Worm (Caenorhabditis elegans) whole organism, mixed stage, embryonic: Measurements from ENCODE around the gene dlc-5.

Source experiments
- M03D4.4 ChIP-seq: sonication (generic microtip); optimal IDR thresholded peaks from 2 replicates; lab custom pipeline; 2017; ENCODE audit warnings: mild to moderate bottlenecking, missing genetic modification characterization, missing compliant biosample characterization
- bed-3 ChIP-seq: fragments of 200-800 bp; sonication (Bioruptor generic); optimal IDR thresholded peaks from 3 replicates; lab custom pipeline; 2018; ENCODE audit warnings: mild to moderate bottlenecking, missing genetic modification characterization, moderate library complexity, missing compliant biosample characterization
- ceh-39 ChIP-seq: fragments of 150-350 bp; optimal IDR thresholded peaks from 2 replicates; lab custom pipeline; 2014; ENCODE audit warnings: missing biosample characterization, missing genetic modification characterization
- ceh-83 ChIP-seq: fragments of 200-800 bp; sonication (Bioruptor generic); optimal IDR thresholded peaks from 2 replicates; lab custom pipeline; 2018; ENCODE audit warnings: mild to moderate bottlenecking, missing genetic modification characterization, missing compliant biosample characterization
- ces-1 ChIP-seq: fragments of 150-350 bp; optimal IDR thresholded peaks from 2 replicates; lab custom pipeline; 2014; ENCODE audit warnings: missing biosample characterization, missing genetic modification reagents, missing genetic modification characterization
- elt-1 ChIP-seq: sonication (generic microtip); optimal IDR thresholded peaks from 2 replicates; lab custom pipeline; 2017; ENCODE audit warnings: missing genetic modification characterization, mild to moderate bottlenecking, missing compliant biosample characterization, antibody characterized with exemption, moderate library complexity, borderline replicate concordance; ENCODE audit not compliant: insufficient read depth
- flh-1 ChIP-seq: fragments of 200-800 bp; sonication (Bioruptor generic); optimal IDR thresholded peaks from 2 replicates; lab custom pipeline; 2018; ENCODE audit warnings: mild to moderate bottlenecking, missing genetic modification characterization, moderate library complexity, missing compliant biosample characterization
- ham-2 ChIP-seq: fragments of 200-800 bp; sonication (Bioruptor generic); optimal IDR thresholded peaks from 2 replicates; lab custom pipeline; 2018; ENCODE audit warnings: mild to moderate bottlenecking, missing genetic modification characterization, missing compliant biosample characterization
- lin-13 ChIP-seq: fragments of 150-350 bp; optimal IDR thresholded peaks from 2 replicates; lab custom pipeline; 2014; ENCODE audit warnings: missing biosample characterization, missing genetic modification characterization
- lin-32 ChIP-seq: fragments of 200-800 bp; sonication (Bioruptor generic); optimal IDR thresholded peaks from 2 replicates; lab custom pipeline; 2018; ENCODE audit warnings: mild to moderate bottlenecking, missing genetic modification characterization, missing compliant biosample characterization
- lsy-2 ChIP-seq: fragments of 150-350 bp; optimal IDR thresholded peaks from 2 replicates; lab custom pipeline; 2014; ENCODE audit warnings: missing biosample characterization, missing genetic modification characterization
- mab-5 ChIP-seq: fragments of 150-350 bp; optimal IDR thresholded peaks from 2 replicates; lab custom pipeline; 2014; ENCODE audit warnings: missing biosample characterization, missing genetic modification characterization
- mep-1 ChIP-seq: fragments of 150-350 bp; optimal IDR thresholded peaks from 2 replicates; lab custom pipeline; 2017; ENCODE audit warnings: missing biosample characterization, missing genetic modification reagents, missing genetic modification characterization, inconsistent platforms
- mls-2 ChIP-seq: sonication (generic microtip); optimal IDR thresholded peaks from 2 replicates; lab custom pipeline; 2016; ENCODE audit warnings: mild to moderate bottlenecking, missing genetic modification characterization, moderate library complexity, missing compliant biosample characterization
- nhr-12 ChIP-seq: fragments of 150-350 bp; optimal IDR thresholded peaks from 2 replicates; lab custom pipeline; 2014; ENCODE audit warnings: missing biosample characterization, missing genetic modification characterization
- nhr-2 ChIP-seq: fragments of 150-350 bp; optimal IDR thresholded peaks from 2 replicates; lab custom pipeline; 2014; ENCODE audit warnings: missing biosample characterization, missing genetic modification characterization
- nhr-237 ChIP-seq: fragments of 150-350 bp; optimal IDR thresholded peaks from 2 replicates; lab custom pipeline; 2014; ENCODE audit warnings: missing biosample characterization, missing genetic modification characterization
- nhr-28 ChIP-seq: fragments of 150-350 bp; optimal IDR thresholded peaks from 2 replicates; lab custom pipeline; 2014; ENCODE audit warnings: missing biosample characterization, missing genetic modification characterization
- nhr-76 ChIP-seq: sonication (generic microtip); optimal IDR thresholded peaks from 2 replicates; lab custom pipeline; 2017; ENCODE audit warnings: missing biosample characterization, missing genetic modification characterization
- sem-2 ChIP-seq: fragments of 200-800 bp; sonication (Bioruptor generic); optimal IDR thresholded peaks from 2 replicates; lab custom pipeline; 2018; ENCODE audit warnings: mild to moderate bottlenecking, missing genetic modification characterization, missing compliant biosample characterization
- snpc-4 ChIP-seq: fragments of 150-350 bp; optimal IDR thresholded peaks from 2 replicates; lab custom pipeline; 2014; ENCODE audit warnings: missing biosample characterization, missing genetic modification characterization
- tbx-8 ChIP-seq: fragments of 200-800 bp; sonication (Bioruptor generic); optimal IDR thresholded peaks from 2 replicates; lab custom pipeline; 2018; ENCODE audit warnings: mild to moderate bottlenecking, missing genetic modification characterization, moderate library complexity, missing compliant biosample characterization
- unc-39 ChIP-seq: fragments of 150-350 bp; optimal IDR thresholded peaks from 2 replicates; lab custom pipeline; 2014; ENCODE audit warnings: missing biosample characterization, missing genetic modification characterization
- unc-62 ChIP-seq: fragments of 150-350 bp; optimal IDR thresholded peaks from 2 replicates; lab custom pipeline; 2014; ENCODE audit warnings: missing biosample characterization, missing genetic modification reagents, missing genetic modification characterization
- ztf-11 ChIP-seq: fragments of 150-350 bp; optimal IDR thresholded peaks from 2 replicates; lab custom pipeline; 2014; ENCODE audit warnings: missing biosample characterization, missing genetic modification characterization

Gene dlc-5

DNA sequence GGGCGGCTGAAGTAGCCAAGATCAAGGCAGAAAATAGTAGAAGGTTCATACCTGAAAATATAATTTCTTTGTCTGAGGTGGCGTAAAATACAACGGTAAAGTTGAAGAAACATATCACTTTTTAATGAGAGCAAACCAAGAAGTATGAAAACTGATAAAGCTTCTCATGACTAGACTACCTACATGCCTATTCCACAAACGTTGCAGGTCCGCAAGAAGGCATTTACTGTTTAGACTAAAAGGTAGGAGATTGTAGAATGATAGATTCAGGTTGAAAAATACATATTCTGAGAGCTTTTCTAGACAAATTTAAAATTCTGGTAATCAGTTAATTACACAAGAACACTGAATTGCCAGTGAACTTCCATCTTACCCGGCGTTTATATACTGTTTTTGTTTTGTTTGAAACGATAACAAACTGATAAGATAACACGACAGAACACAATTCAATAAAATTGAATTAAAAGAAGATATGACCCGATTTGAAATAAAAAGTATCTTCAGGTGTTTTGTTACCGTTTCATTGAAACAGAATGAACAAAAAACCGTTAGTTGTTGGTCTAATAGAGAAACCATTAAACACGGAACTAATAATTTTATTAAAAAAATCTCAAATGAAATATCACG is 11.8 kb upstream of the dlc-5 start, which contains the start of gene acp-6:
Gene acp-6 (minus strand): TSS at position 51 of the 627 bp plus-strand sequence.
- TF ChIP-seq elt-1 (tag; lab: Kevin White, UChicago) = no peak
- TF ChIP-seq ceh-83 (GFP tag; lab: Kevin White, UChicago) = no peak
- TF ChIP-seq ham-2 (GFP tag; lab: Kevin White, UChicago) = no peak
- TF ChIP-seq ceh-39 (tag; lab: Kevin White, UChicago) = no peak
- no peak for TF ChIP-seq unc-62
- no peak for TF ChIP-seq M03D4.4 (tag; lab: Kevin White, UChicago)
- TF ChIP-seq lin-13 (tag; lab: Kevin White, UChicago) = no peak
- TF ChIP-seq mls-2 (tag; lab: Kevin White, UChicago) = no peak
- TF ChIP-seq ces-1 (GFP tag; lab: Kevin White, UChicago) = no peak
- no peak for TF ChIP-seq bed-3 (GFP tag; lab: Kevin White, UChicago)
- TF ChIP-seq snpc-4 (tag; lab: Kevin White, UChicago) = no peak
- no peak for TF ChIP-seq nhr-237 (tag; lab: Kevin White, UChicago)
- TF ChIP-seq ztf-11 (tag; lab: Kevin White, UChicago) = no peak
- no peak for TF ChIP-seq mep-1
- no peak for TF ChIP-seq nhr-28 (tag; lab: Kevin White, UChicago)
- TF ChIP-seq sem-2 (GFP tag; lab: Kevin White, UChicago) = no peak
- TF ChIP-seq nhr-76 (tag; lab: Kevin White, UChicago) = no peak
- no peak for TF ChIP-seq unc-39
- TF ChIP-seq, all 35 proteins: peak for 0

ce11 chrIV:6427223-6427622 is 10.8 kb upstream of the dlc-5 start:
- TF ChIP-seq unc-62 (no peak), nhr-2 (tag; lab: Kevin White, UChicago) (no peak)

DNA sequence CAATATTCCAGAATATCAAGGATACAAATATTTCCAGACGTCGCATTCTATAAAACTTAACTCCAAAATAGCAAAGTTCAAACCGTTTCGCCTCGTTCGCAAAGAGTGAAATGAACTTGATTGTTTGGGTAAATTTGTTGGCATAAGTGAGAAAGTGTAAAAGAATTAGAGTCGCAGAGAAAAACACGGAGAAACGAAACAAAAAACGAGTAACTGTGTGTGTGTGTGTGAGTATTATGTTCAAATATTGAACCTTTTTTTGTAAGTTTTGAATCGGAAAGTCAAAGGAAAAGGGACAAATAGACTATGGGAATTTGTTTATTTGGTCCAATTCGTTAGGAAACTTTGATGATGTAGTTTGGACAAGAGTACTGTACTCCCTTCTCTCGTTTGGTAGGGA is 6.4 kb upstream of the dlc-5 start, which contains the start of gene acp-7:
Gene acp-7 (minus strand): TSS at position 101 of the 400 bp plus-strand sequence.
- TF ChIP-seq mab-5 (tag; lab: Kevin White, UChicago) (no peak), bed-3 (GFP tag; lab: Kevin White, UChicago) (no peak)
- TF ChIP-seq, all 35 proteins: peak for 0

DNA sequence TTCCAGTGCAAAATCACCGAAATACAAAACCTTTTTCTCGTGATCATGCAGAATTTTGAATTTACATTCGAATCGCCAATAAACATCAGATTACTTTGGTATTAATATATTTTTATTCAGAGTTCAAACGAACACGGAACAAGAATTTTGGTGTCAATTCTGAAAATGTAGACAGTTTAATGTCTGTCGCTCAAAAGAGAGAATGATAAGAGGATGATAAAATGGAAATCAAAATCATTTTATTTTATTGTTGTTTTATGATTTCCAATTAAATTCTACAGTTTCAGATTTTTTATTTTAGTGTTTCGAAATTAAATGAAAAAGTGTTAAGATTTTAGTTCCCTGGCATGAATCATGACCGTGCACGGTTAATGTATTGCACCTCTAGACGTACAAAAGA is 5.6 kb upstream of the dlc-5 start:
- no peak for TF ChIP-seq lsy-2
- no peak for TF ChIP-seq M03D4.4 (tag; lab: Kevin White, UChicago)
- TF ChIP-seq ztf-11 (tag; lab: Kevin White, UChicago) = no peak
- no peak for TF ChIP-seq unc-39
- TF ChIP-seq unc-62 = no peak
- TF ChIP-seq sem-2 (GFP tag; lab: Kevin White, UChicago) = no peak
- no peak for TF ChIP-seq tbx-8
- no peak for TF ChIP-seq lin-13 (tag; lab: Kevin White, UChicago)
- no peak for TF ChIP-seq ceh-83 (GFP tag; lab: Kevin White, UChicago)
- TF ChIP-seq flh-1 (GFP tag; lab: Kevin White, UChicago) = no peak

- no peak for TF ChIP-seq ces-1 (GFP tag; lab: Kevin White, UChicago)
Measured at ce11 chrIV:6433424-6433823, 4.6 kb upstream of the dlc-5 start.

DNA sequence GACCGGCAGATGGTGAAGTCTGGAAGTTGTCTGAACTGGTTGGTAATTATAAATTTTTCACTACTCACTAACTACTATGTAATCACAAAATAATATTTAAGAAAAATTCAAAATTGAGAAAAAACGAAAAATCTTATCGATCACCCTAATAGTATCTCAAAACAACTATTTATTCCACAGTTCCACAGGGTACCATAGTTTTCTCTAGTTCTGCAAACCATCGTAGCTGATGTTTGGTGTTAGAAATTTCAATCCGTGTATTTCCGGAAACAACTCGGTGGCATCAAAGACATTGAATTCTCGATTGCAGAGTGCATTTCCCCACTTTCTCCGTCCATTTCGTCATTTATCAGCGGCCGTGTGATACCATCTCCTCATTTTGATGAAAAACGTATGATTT is 3.6 kb downstream of the dlc-5 start, which contains the start of gene Y73B6BL.31:
Gene Y73B6BL.31 (plus strand): TSS at position 301 of the 400 bp plus-strand sequence.
- TF ChIP-seq lin-32 (GFP tag; lab: Kevin White, UChicago) (no peak), sem-2 (GFP tag; lab: Kevin White, UChicago) (no peak), nhr-12 (tag; lab: Kevin White, UChicago) (no peak), nhr-2 (tag; lab: Kevin White, UChicago) (no peak), mep-1 (no peak), unc-62 (no peak), lin-13 (tag; lab: Kevin White, UChicago) (no peak), ham-2 (GFP tag; lab: Kevin White, UChicago) (no peak), elt-1 (tag; lab: Kevin White, UChicago) (no peak), M03D4.4 (tag; lab: Kevin White, UChicago) (no peak), lsy-2 (no peak), ceh-83 (GFP tag; lab: Kevin White, UChicago) (no peak), nhr-28 (tag; lab: Kevin White, UChicago) (no peak)
- TF ChIP-seq, all 35 proteins: peak for 0
